Worm (Caenorhabditis elegans) whole organism, L3 larva: ENCODE data around the gene F13E9.19.

ENCODE experiments used
- egl-27 ChIP-seq: sonication (generic microtip); optimal IDR thresholded peaks from 4 replicates; lab custom pipeline; 2017; ENCODE audit warnings: missing biosample characterization, missing genetic modification reagents, missing genetic modification characterization
- fos-1 ChIP-seq: fragments of 150-350 bp; optimal IDR thresholded peaks from 2 replicates; lab custom pipeline; 2014; ENCODE audit warnings: missing biosample characterization, missing genetic modification characterization
- nhr-11 ChIP-seq: fragments of 150-350 bp; optimal IDR thresholded peaks from 2 replicates; lab custom pipeline; 2014; ENCODE audit warnings: missing biosample characterization, missing genetic modification characterization
- nhr-25 ChIP-seq: sonication (generic microtip); optimal IDR thresholded peaks from 2 replicates; lab custom pipeline; 2017; ENCODE audit warnings: missing biosample characterization, missing genetic modification characterization
- snpc-4 ChIP-seq: fragments of 150-350 bp; optimal IDR thresholded peaks from 2 replicates; lab custom pipeline; 2014; ENCODE audit warnings: missing biosample characterization, missing genetic modification characterization
- tbx-2 ChIP-seq: sonication (generic microtip); optimal IDR thresholded peaks from 2 replicates; lab custom pipeline; 2016; ENCODE audit warnings: mild to moderate bottlenecking, missing genetic modification characterization, missing compliant biosample characterization
- ztf-11 ChIP-seq: fragments of 150-350 bp; optimal IDR thresholded peaks from 2 replicates; lab custom pipeline; 2014; ENCODE audit warnings: missing biosample characterization, missing genetic modification characterization
- ztf-4 ChIP-seq: fragments of 150-350 bp; optimal IDR thresholded peaks from 2 replicates; lab custom pipeline; 2014; ENCODE audit warnings: missing biosample characterization, missing genetic modification characterization

DNA sequence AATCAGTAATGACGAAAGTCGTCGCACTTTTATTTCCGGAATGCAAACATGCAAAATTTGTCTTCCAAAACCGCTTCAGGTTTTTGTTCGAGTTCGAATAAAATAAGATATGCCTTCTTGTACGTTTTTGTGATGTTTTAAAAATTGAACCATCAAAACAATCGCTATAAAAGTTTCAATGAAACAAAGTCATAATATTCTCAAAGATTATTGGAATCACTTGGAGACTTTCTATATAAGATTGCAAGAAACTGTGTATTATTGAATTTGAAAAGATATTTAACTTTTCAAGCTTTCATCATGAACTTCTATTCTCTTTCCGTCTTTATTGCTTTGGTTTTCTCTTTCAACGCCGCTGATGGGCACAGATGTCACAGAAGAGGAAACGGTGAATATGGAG, 22.4 kb upstream of the F13E9.19 start, which contains the start of gene fipr-14:
- TF ChIP-seq snpc-4: no peak
- no peak for TF ChIP-seq ztf-4 (tag; lab: Kevin White, UChicago)
- TF ChIP-seq nhr-11 (tag; lab: Kevin White, UChicago): no peak
- TF ChIP-seq fos-1 (tag; lab: Kevin White, UChicago): no peak
- TF ChIP-seq tbx-2 (tag; lab: Kevin White, UChicago): no peak
- TF ChIP-seq ztf-11 (tag; lab: Kevin White, UChicago): no peak
- no peak for TF ChIP-seq egl-27 (tag; lab: Kevin White, UChicago)
- TF ChIP-seq nhr-25 (tag; lab: Kevin White, UChicago): no peak
